Worm (Caenorhabditis elegans): ENCODE results near the gene cdh-9.

ce11 chrX:16604096-16604495 lies 9.1 kb downstream of the cdh-9 start:
- TF ChIP-seq dao-5 (tag; optimal IDR thresholded peaks at IDR 0.05) (no peak), him-1 (tag; optimal IDR thresholded peaks at IDR 0.05) (no peak)
